Fruit fly (Drosophila melanogaster) whole organism, embryonic: ENCODE results near the gene CG18081.

Experiments
- Adf1 ChIP-seq: fragments of 200-800 bp; sonication (Bioruptor generic); IDR thresholded peaks from 2 replicates; pipeline ENCODE4 v1.3.6; 2022; ENCODE audit warnings: missing biosample characterization, missing genetic modification characterization
- B-H1 ChIP-seq: fragments of 200-800 bp; sonication (Bioruptor generic); IDR thresholded peaks from 3 replicates; pipeline ENCODE4 v1.3.6; 2022; ENCODE audit warnings: missing biosample characterization, missing genetic modification characterization
- CG1024 ChIP-seq: fragments of 200-800 bp; sonication (Bioruptor generic); IDR thresholded peaks from 2 replicates; pipeline ENCODE4 v1.3.6; 2022; ENCODE audit warnings: missing biosample characterization, missing genetic modification characterization
- CG10267 ChIP-seq: fragments of 200-800 bp; sonication (Bioruptor generic); optimal IDR thresholded peaks from 2 replicates; lab custom pipeline; 2018; ENCODE audit warnings: missing biosample characterization, mild to moderate bottlenecking, missing genetic modification characterization, moderate library complexity
- CG10654 ChIP-seq: fragments of 200-800 bp; sonication (Bioruptor generic); optimal IDR thresholded peaks from 2 replicates; lab custom pipeline; 2016; ENCODE audit warnings: missing biosample characterization, missing genetic modification characterization
- CG11723 ChIP-seq: fragments of 200-800 bp; sonication (Bioruptor generic); optimal IDR thresholded peaks from 2 replicates; lab custom pipeline; 2017; ENCODE audit warnings: missing biosample characterization, mild to moderate bottlenecking, missing genetic modification characterization
- CG12391 ChIP-seq: fragments of 200-800 bp; sonication (Bioruptor generic); optimal IDR thresholded peaks from 3 replicates; lab custom pipeline; 2018; ENCODE audit warnings: missing biosample characterization, mild to moderate bottlenecking, missing genetic modification characterization, moderate library complexity
- CG12659 ChIP-seq: fragments of 200-800 bp; sonication (Bioruptor generic); optimal IDR thresholded peaks from 3 replicates; lab custom pipeline; 2017; ENCODE audit warnings: mild to moderate bottlenecking, missing biosample characterization, missing genetic modification reagents, missing genetic modification characterization
- CG14050 ChIP-seq: fragments of 200-800 bp; sonication (Bioruptor generic); IDR thresholded peaks from 3 replicates; pipeline ENCODE4 v1.3.6; 2022; ENCODE audit warnings: missing biosample characterization, missing genetic modification characterization
- CG14441 ChIP-seq: fragments of 200-800 bp; sonication (Bioruptor generic); IDR thresholded peaks from 2 replicates; pipeline ENCODE4 v1.3.6; 2022; ENCODE audit warnings: missing biosample characterization, missing genetic modification characterization
- CG15601 ChIP-seq: fragments of 200-800 bp; sonication (Bioruptor generic); optimal IDR thresholded peaks from 3 replicates; lab custom pipeline; 2019; ENCODE audit warnings: missing biosample characterization, mild to moderate bottlenecking, missing genetic modification characterization, moderate library complexity
- CG1602 ChIP-seq: fragments of 200-800 bp; sonication (Bioruptor generic); optimal IDR thresholded peaks from 3 replicates; lab custom pipeline; 2016; ENCODE audit warnings: missing biosample characterization, missing genetic modification characterization
- CG2202 ChIP-seq: fragments of 200-800 bp; sonication (Bioruptor generic); optimal IDR thresholded peaks from 2 replicates; lab custom pipeline; 2018; ENCODE audit warnings: missing biosample characterization, mild to moderate bottlenecking, missing genetic modification characterization
- CG2875 ChIP-seq: fragments of 200-800 bp; sonication (Bioruptor generic); optimal IDR thresholded peaks from 2 replicates; lab custom pipeline; 2017; ENCODE audit warnings: missing biosample characterization, mild to moderate bottlenecking, missing genetic modification characterization, missing genetic modification reagents
- CG31441 ChIP-seq: fragments of 200-800 bp; sonication (Bioruptor generic); IDR thresholded peaks from 2 replicates; pipeline ENCODE4 v1.3.6; 2022; ENCODE audit warnings: missing biosample characterization, missing genetic modification characterization
- CG33213 ChIP-seq: fragments of 200-800 bp; sonication (Bioruptor generic); optimal IDR thresholded peaks from 3 replicates; lab custom pipeline; 2016; ENCODE audit warnings: missing biosample characterization, missing genetic modification characterization
- CG34224 ChIP-seq: fragments of 200-800 bp; sonication (Bioruptor generic); IDR thresholded peaks from 3 replicates; pipeline ENCODE4 v1.3.6; 2022; ENCODE audit warnings: missing biosample characterization, missing genetic modification characterization; ENCODE audit not compliant: partially characterized antibody
- CG3847 ChIP-seq: fragments of 200-800 bp; sonication (Bioruptor generic); IDR thresholded peaks from 2 replicates; pipeline ENCODE4 v1.3.6; 2022; ENCODE audit warnings: missing biosample characterization, missing genetic modification characterization
- CG4328 ChIP-seq: fragments of 200-800 bp; sonication (Bioruptor generic); optimal IDR thresholded peaks from 3 replicates; lab custom pipeline; 2017; ENCODE audit warnings: missing biosample characterization, missing genetic modification reagents, missing genetic modification characterization
- CG6765 ChIP-seq: fragments of 200-800 bp; sonication (Bioruptor generic); optimal IDR thresholded peaks from 3 replicates; lab custom pipeline; 2017; ENCODE audit warnings: missing biosample characterization, mild to moderate bottlenecking, missing genetic modification characterization
- CG7745 ChIP-seq: fragments of 200-800 bp; sonication (Bioruptor generic); optimal IDR thresholded peaks from 2 replicates; lab custom pipeline; 2018; ENCODE audit warnings: missing biosample characterization, mild to moderate bottlenecking, missing genetic modification characterization, moderate library complexity
- CG8765 ChIP-seq: fragments of 200-800 bp; sonication (Bioruptor generic); IDR thresholded peaks from 2 replicates; pipeline ENCODE4 v1.3.6; 2022; ENCODE audit warnings: missing biosample characterization, missing genetic modification characterization
- CG9609 ChIP-seq: fragments of 200-800 bp; sonication (Bioruptor generic); optimal IDR thresholded peaks from 3 replicates; lab custom pipeline; 2016; ENCODE audit warnings: missing biosample characterization, missing genetic modification characterization
- Dek ChIP-seq: fragments of 200-800 bp; sonication (Bioruptor generic); optimal IDR thresholded peaks from 3 replicates; lab custom pipeline; 2019; ENCODE audit warnings: missing biosample characterization, mild to moderate bottlenecking, missing genetic modification characterization, moderate library complexity
- Dll ChIP-seq: fragments of 200-800 bp; sonication (Bioruptor generic); IDR thresholded peaks from 4 replicates; pipeline ENCODE4 v1.3.6; 2022; ENCODE audit warnings: missing biosample characterization, missing genetic modification characterization; ENCODE audit not compliant: partially characterized antibody
- HHEX ChIP-seq: fragments of 200-800 bp; sonication (Bioruptor generic); optimal IDR thresholded peaks from 3 replicates; lab custom pipeline; 2017; ENCODE audit warnings: missing biosample characterization, mild to moderate bottlenecking, missing genetic modification characterization, missing genetic modification reagents
- HmgD ChIP-seq: fragments of 200-800 bp; sonication (Bioruptor generic); optimal IDR thresholded peaks from 3 replicates; lab custom pipeline; 2016; ENCODE audit warnings: missing biosample characterization, missing genetic modification characterization
- Mad ChIP-seq: fragments of 200-800 bp; sonication (Bioruptor generic); optimal IDR thresholded peaks from 2 replicates; lab custom pipeline; 2016; ENCODE audit warnings: missing biosample characterization, missing genetic modification characterization
- NFAT ChIP-seq: fragments of 200-800 bp; sonication (Bioruptor generic); IDR thresholded peaks from 2 replicates; pipeline ENCODE4 v1.3.6; 2022; ENCODE audit warnings: missing biosample characterization, missing genetic modification characterization
- Pdp1 ChIP-seq, 2 experiments: fragments of 200-800 bp; sonication (Bioruptor generic); optimal IDR thresholded peaks; 3 replicates each; lab custom pipeline; 2016; ENCODE audit warnings: missing biosample characterization in 2 of 2, missing genetic modification characterization in 2 of 2, mild to moderate bottlenecking in 1 of 2, moderate library complexity in 1 of 2
- Rx ChIP-seq: fragments of 200-800 bp; sonication (Bioruptor generic); IDR thresholded peaks from 2 replicates; pipeline ENCODE4 v1.3.6; 2022; ENCODE audit warnings: missing biosample characterization, missing genetic modification characterization
- Six4 ChIP-seq: fragments of 200-800 bp; sonication (Bioruptor generic); optimal IDR thresholded peaks from 2 replicates; lab custom pipeline; 2016; ENCODE audit warnings: missing biosample characterization, missing genetic modification characterization
- ara ChIP-seq: fragments of 200-800 bp; sonication (Bioruptor generic); IDR thresholded peaks from 2 replicates; pipeline ENCODE4 v1.3.6; 2022; ENCODE audit warnings: missing biosample characterization, missing genetic modification characterization
- ato ChIP-seq: fragments of 200-800 bp; sonication (Bioruptor generic); IDR thresholded peaks from 2 replicates; pipeline ENCODE4 v1.3.6; 2022; ENCODE audit warnings: missing biosample characterization, missing genetic modification characterization; ENCODE audit not compliant: partially characterized antibody
- chif ChIP-seq, 2 experiments: fragments of 200-800 bp; sonication (Bioruptor generic); optimal IDR thresholded peaks; 3 replicates each; lab custom pipeline; 2016; ENCODE audit warnings: missing biosample characterization in 2 of 2, missing genetic modification characterization in 2 of 2
- emc ChIP-seq: fragments of 200-800 bp; sonication (Bioruptor generic); optimal IDR thresholded peaks from 2 replicates; lab custom pipeline; 2016; ENCODE audit warnings: missing biosample characterization, missing genetic modification characterization
- hkb ChIP-seq, 2 experiments: fragments of 200-800 bp in 1 of 2; fragments of >200 bp in 1 of 2; sonication (Bioruptor generic) in 1 of 2; IDR thresholded peaks in 1 of 2; optimal IDR thresholded peaks in 1 of 2; 2 replicates each; pipeline versions ENCODE4 v1.3.6 to Lab custom; 2017 to 2022; ENCODE audit warnings: missing biosample characterization in 1 of 2, missing genetic modification characterization in 1 of 2
- hth ChIP-seq: fragments of >200 bp; optimal IDR thresholded peaks from 2 replicates; lab custom pipeline; 2017; ENCODE audit warnings: inconsistent platforms
- knrl ChIP-seq: fragments of 200-800 bp; sonication (Bioruptor generic); IDR thresholded peaks from 3 replicates; pipeline ENCODE4 v1.3.6; 2022; ENCODE audit warnings: missing biosample characterization, missing genetic modification characterization; ENCODE audit not compliant: partially characterized antibody
- lola ChIP-seq, 3 experiments: fragments of >200 bp in 2 of 3; fragments of 200-800 bp in 1 of 3; sonication (Bioruptor generic) in 1 of 3; optimal IDR thresholded peaks; 2 replicates each; lab custom pipeline; 2017 to 2019; ENCODE audit warnings: missing biosample characterization in 3 of 3, missing genetic modification characterization in 3 of 3, mild to moderate bottlenecking in 1 of 3, moderate library complexity in 1 of 3
- p53 ChIP-seq: fragments of 200-800 bp; sonication (Bioruptor generic); optimal IDR thresholded peaks from 2 replicates; lab custom pipeline; 2016; ENCODE audit warnings: missing biosample characterization, missing genetic modification characterization
- sens ChIP-seq: fragments of 200-800 bp; sonication (Bioruptor generic); peaks from one replicate; lab custom pipeline; 2016; ENCODE audit warnings: missing biosample characterization, missing genetic modification characterization
- shn ChIP-seq: fragments of 200-800 bp; sonication (Bioruptor generic); optimal IDR thresholded peaks from 3 replicates; lab custom pipeline; 2016; ENCODE audit warnings: missing biosample characterization, missing genetic modification characterization
- sim ChIP-seq: fragments of 200-800 bp; sonication (Bioruptor generic); IDR thresholded peaks from 2 replicates; pipeline ENCODE4 v1.3.6; 2022; ENCODE audit warnings: missing biosample characterization, missing genetic modification characterization
- slbo ChIP-seq: fragments of 200-800 bp; sonication (Bioruptor generic); IDR thresholded peaks from 2 replicates; pipeline ENCODE4 v1.3.6; 2022; ENCODE audit warnings: missing biosample characterization, missing genetic modification characterization
- tll ChIP-seq, 2 experiments: fragments of 200-800 bp in 1 of 2; fragments of >200 bp in 1 of 2; sonication (Bioruptor generic) in 1 of 2; optimal IDR thresholded peaks; 2 replicates each; lab custom pipeline; 2017 to 2019; ENCODE audit warnings: missing biosample characterization in 2 of 2, missing genetic modification characterization in 2 of 2, mild to moderate bottlenecking in 1 of 2, moderate library complexity in 1 of 2
- unpg ChIP-seq: fragments of 200-800 bp; sonication (Bioruptor generic); optimal IDR thresholded peaks from 3 replicates; lab custom pipeline; 2018; ENCODE audit warnings: missing biosample characterization, mild to moderate bottlenecking, missing genetic modification characterization, moderate library complexity
- vfl ChIP-seq: fragments of 200-800 bp; sonication (Bioruptor generic); optimal IDR thresholded peaks from 2 replicates; lab custom pipeline; 2016; ENCODE audit warnings: missing biosample characterization, missing genetic modification characterization
- yki ChIP-seq: fragments of >200 bp; optimal IDR thresholded peaks from 3 replicates; lab custom pipeline; 2018

CG18081 gene

dm6 chr3L:15826347-15826984 is 8.7 kb downstream of the CG18081 start, which contains the start of the genes DCP2 and dbo (continued):
- TF ChIP-seq p53 (GFP tag; lab: Kevin White, UChicago) = no peak
- peak; percentile 71 for TF ChIP-seq Dek (tag; lab: Kevin White, UChicago)
- no peak for TF ChIP-seq CG33213
- no peak for TF ChIP-seq emc (GFP tag; lab: Kevin White, UChicago)
- no peak for TF ChIP-seq sim (GFP tag; lab: Robert Waterston, UW)
- peak; percentile 34 for TF ChIP-seq CG11723 (GFP tag; lab: Kevin White, UChicago)
- TF ChIP-seq HmgD (GFP tag; lab: Kevin White, UChicago) = no peak
- peak; percentile 73 for TF ChIP-seq CG3847 (GFP tag; lab: Robert Waterston, UW)
- peak; percentile 48 for TF ChIP-seq shn (GFP tag; lab: Kevin White, UChicago)
- no peak for TF ChIP-seq yki (lab: Kevin White, UChicago)
- peak; percentile 54 for TF ChIP-seq ato (GFP tag; lab: Robert Waterston, UW)
- TF ChIP-seq CG10267 (tag; lab: Kevin White, UChicago) = peak; percentile 61
- peak in 1 of 3 experiments; percentile 49 for TF ChIP-seq lola (GFP tag; optimal IDR thresholded peaks at IDR 0.05; lab: Kevin White, UChicago)
- TF ChIP-seq Pdp1 (GFP tag; optimal IDR thresholded peaks at IDR 0.05; lab: Kevin White, UChicago) = peak; percentile 55 to 61
- peak; percentile 46 for TF ChIP-seq CG6765
- TF ChIP-seq Rx (GFP tag; lab: Robert Waterston, UW) = peak; percentile 43; the same call in 1 of the 2 replicates
- TF ChIP-seq ara (GFP tag; lab: Robert Waterston, UW) = peak; percentile 25; the same call in 1 of the 2 replicates
- TF ChIP-seq HHEX (GFP tag; lab: Kevin White, UChicago) = peak; percentile 61
- no peak for TF ChIP-seq CG2875
- peak; percentile 56 for TF ChIP-seq CG4328 (GFP tag; lab: Kevin White, UChicago)
- peak; percentile 87 for TF ChIP-seq NFAT (GFP tag; lab: Robert Waterston, UW)
- no peak for TF ChIP-seq CG8765 (GFP tag; lab: Robert Waterston, UW)
- TF ChIP-seq tll (GFP tag; optimal IDR thresholded peaks at IDR 0.05; lab: Kevin White, UChicago) = no peak
- peak; percentile 23 for TF ChIP-seq Six4
- no peak for TF ChIP-seq hkb (optimal IDR thresholded peaks at IDR 0.05; lab: Kevin White, UChicago)
- peak; percentile 74 for TF ChIP-seq hkb (GFP tag; IDR thresholded peaks at IDR 0.05; lab: Robert Waterston, UW)
- TF ChIP-seq chif (GFP tag; optimal IDR thresholded peaks at IDR 0.05; lab: Kevin White, UChicago) = peak in 1 of 2 experiments; percentile 54
- TF ChIP-seq vfl (GFP tag; lab: Kevin White, UChicago) = peak; percentile 21
- TF ChIP-seq CG12659 (GFP tag; lab: Kevin White, UChicago) = peak; percentile 62
- peak; percentile 54 for TF ChIP-seq CG1602 (GFP tag; lab: Kevin White, UChicago)
- peak; percentile 87 for TF ChIP-seq Dll (GFP tag; lab: Robert Waterston, UW)
- TF ChIP-seq CG9609 (GFP tag; lab: Kevin White, UChicago) = no peak
- TF ChIP-seq unpg = peak; percentile 66
- no peak for TF ChIP-seq CG7745 (tag; lab: Kevin White, UChicago)
- peak; percentile 67 for TF ChIP-seq sens (GFP tag; lab: Kevin White, UChicago)
- no peak for TF ChIP-seq Mad (GFP tag; lab: Kevin White, UChicago)
- no peak for TF ChIP-seq hth (lab: Kevin White, UChicago)
- no peak for TF ChIP-seq Adf1
- peak; percentile 57; the same call in 1 of the 2 replicates for TF ChIP-seq CG31441 (GFP tag; lab: Robert Waterston, UW)
- TF ChIP-seq CG12391 (tag; lab: Kevin White, UChicago) = peak; percentile 81
- TF ChIP-seq CG34224 (GFP tag; lab: Robert Waterston, UW) = peak; percentile 82
- peak; percentile 51; the same call in 2 of the 3 replicates for TF ChIP-seq B-H1 (GFP tag; lab: Robert Waterston, UW)
- TF ChIP-seq CG15601 (tag; lab: Kevin White, UChicago) = peak; percentile 30
- TF ChIP-seq knrl = peak; percentile 89
- TF ChIP-seq CG1024 (GFP tag; lab: Robert Waterston, UW) = 0 out of 2 replicates have a peak, but pooled peaks have one; percentile 0
- peak; percentile 64 for TF ChIP-seq CG14441 (GFP tag; lab: Robert Waterston, UW)
- no peak for TF ChIP-seq CG2202 (tag; lab: Kevin White, UChicago)
- peak; percentile 87 for TF ChIP-seq slbo (GFP tag; lab: Robert Waterston, UW)
- peak; percentile 47 for TF ChIP-seq CG10654 (GFP tag; lab: Kevin White, UChicago)
- TF ChIP-seq CG14050 (GFP tag; lab: Robert Waterston, UW) = peak; percentile 40; the same call in 1 of the 3 replicates
